Fruit fly (Drosophila melanogaster): ENCODE results near the gene PIG-Wa.

Gene PIG-Wa

DNA sequence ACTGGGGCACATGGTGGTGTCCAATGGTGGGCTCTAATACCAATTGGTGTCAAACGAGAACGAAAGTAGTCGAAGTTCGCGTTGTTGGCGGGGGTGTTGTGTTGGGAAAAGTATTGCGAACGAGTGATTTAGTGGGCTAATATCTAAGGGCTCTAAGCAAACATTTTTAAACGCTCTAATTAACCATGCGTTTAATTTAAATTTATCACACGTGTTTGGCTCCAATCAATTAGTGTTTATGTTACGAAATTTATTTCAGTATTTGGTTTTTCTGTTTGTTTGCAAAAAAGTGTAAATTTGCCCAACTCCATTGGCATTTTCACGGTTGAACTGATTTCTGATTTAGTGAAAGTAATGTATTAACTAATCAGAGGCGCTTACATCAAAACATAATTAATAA, 36.9 kb downstream of the PIG-Wa start, which contains the start of gene CG34447:
CG34447 (minus strand) TSS at position 101 of the 400 bp plus-strand sequence.
- no peak for TF ChIP-seq CG8478 (optimal IDR thresholded peaks at IDR 0.05)
- no peak for TF ChIP-seq CTCF (optimal IDR thresholded peaks at IDR 0.05)

DNA sequence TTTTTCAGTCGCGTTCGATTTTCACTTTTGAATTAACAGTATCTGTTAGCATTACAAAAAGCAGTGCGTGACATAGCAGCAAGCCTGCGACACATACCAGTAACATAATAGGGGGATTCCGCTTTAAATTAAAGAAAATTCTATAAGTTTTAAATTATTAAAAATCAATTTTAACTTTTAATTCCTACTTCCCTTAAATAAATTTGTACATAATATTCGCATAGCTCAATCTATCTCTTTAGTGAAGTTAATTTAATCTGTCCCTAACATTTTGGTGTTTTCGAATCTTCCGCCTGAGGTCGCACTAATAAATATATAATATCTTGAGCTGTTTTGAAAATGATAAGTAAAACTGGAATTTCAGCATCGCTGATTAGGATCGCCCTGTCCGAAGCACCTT, 37.5 kb downstream of the PIG-Wa start, which contains the start of gene CG9886:
CG9886 (plus strand) TSS at position 341 of the 400 bp plus-strand sequence.
- no peak for TF ChIP-seq CG8478 (optimal IDR thresholded peaks at IDR 0.05)
- TF ChIP-seq CTCF (optimal IDR thresholded peaks at IDR 0.05): no peak

DNA sequence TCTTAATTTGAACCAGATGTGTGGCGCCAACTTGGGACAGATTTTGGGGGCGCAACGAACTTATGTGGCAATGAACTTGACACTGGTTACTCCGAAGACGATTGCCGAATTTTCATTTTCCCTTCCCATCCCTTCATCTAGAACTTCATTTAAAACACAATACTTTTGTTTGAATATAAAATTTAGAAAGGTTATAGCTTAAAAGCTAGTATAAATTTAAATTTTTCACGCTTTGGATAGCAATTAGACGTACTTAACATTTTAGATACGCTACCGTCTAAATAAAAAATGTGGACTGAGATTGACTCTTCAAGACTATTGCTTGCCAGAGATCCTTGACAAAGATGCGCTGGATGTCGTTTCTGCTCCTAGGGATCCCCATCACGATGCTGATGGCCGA, 41.5 kb downstream of the PIG-Wa start, which contains the start of gene CG44139:
CG44139 (plus strand) TSS at position 301 of the 400 bp plus-strand sequence.
- TF ChIP-seq CG8478 (optimal IDR thresholded peaks at IDR 0.05) (no peak), CTCF (optimal IDR thresholded peaks at IDR 0.05) (no peak)

DNA sequence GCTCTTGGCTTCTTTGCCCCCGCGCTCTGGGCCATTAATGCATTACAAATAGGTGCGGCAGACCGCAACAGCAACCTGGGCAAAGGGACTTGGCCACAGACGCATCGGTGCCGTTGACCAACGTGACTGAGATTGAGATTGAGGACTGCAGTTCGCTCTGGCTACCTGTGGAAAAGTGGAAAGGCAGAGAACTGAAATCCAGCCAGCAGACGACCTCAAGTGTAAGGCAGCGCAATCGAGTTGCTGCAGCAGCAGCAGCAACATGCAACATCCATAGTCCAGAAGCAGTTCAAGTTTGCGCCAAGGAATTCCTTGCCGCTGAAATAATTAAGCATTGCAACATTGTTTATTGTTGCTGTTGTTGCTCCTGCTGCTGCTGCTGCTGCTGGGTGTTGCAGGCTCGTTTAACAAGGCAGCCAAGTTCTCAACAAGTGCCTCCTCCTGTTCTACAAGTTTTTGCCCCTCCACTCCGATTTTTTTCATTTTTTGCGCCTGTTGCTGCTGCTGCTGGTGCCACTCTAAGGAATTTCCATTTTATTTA, 42.7 kb downstream of the PIG-Wa start:
- TF ChIP-seq CTCF (optimal IDR thresholded peaks at IDR 0.05): no peak
- TF ChIP-seq CG8478 (optimal IDR thresholded peaks at IDR 0.05): no peak

DNA sequence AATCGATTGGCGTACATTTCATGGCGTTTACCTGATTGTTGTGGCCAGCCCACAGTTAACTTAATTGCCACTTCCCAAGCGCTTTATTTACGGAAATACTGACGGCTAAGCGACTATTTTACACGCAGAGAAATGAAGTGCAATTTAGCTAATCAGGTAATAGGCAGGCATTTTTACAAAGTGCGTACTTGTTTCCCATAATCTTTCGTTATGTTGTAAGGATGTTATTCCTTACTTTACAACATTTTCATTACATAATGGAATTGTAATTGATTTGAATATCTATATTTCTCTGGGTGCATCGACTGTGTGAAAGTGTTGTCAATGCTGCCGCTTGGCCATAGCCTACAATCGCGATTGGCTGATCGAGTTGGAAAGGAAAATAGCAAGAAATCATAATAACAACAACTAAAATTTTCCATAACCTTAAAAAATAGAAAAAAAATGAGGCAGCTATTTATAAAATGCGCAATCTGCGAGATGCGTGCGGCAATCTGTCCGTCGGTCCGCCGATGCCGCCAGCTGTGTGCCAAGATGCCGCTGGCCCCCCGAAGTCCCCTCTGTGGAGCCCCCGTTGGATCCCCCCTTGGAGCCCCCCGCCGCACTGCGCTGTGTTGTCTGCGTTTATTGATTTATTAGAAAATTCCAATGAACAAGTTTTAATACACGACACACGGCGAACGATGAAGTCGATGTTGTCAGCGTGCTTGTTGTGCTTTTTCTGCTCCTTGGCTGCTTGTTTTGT, 43.6 kb downstream of the PIG-Wa start:
- TF ChIP-seq CG8478 (optimal IDR thresholded peaks at IDR 0.05) (no peak), CTCF (optimal IDR thresholded peaks at IDR 0.05) (no peak)

DNA sequence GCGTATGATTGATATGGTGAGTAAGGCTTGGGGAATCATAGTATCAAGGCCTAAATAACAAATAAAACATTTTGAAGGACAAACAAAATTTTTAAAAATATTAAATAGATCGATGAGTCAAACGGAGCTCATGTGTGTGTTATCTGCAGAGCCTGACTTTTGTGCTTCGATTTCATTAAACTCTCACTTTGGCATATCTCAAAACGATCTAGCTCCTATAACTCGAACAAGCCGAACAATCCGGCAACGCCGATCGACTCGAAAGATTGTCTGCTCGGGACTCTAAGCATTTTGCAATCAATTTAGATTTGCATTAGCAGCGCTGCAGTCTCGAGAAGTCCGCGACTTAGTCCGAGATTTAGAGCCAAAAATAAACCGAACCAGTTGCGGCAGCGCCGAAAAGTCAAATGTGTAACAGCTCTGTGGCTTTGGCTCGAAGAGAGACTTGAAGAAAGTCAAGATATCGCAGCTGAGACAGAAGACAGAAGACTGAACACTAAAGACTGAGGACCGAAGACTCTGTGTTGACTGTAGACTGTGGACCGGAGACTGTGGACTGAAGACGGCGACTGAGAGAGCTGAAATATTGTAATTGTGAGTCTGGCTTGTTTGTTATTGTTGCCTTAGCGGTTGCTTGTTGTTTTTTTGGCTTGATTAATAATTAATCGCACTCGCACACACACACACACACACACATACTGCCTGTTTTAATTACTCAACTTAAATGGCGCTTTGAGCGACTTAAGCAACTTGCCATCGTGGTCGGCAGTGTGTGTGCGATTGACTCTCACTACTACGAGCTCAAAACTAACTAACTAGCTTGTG, 44.6 kb downstream of the PIG-Wa start:
- TF ChIP-seq CG8478 (optimal IDR thresholded peaks at IDR 0.05) (no peak), CTCF (optimal IDR thresholded peaks at IDR 0.05) (no peak)

DNA sequence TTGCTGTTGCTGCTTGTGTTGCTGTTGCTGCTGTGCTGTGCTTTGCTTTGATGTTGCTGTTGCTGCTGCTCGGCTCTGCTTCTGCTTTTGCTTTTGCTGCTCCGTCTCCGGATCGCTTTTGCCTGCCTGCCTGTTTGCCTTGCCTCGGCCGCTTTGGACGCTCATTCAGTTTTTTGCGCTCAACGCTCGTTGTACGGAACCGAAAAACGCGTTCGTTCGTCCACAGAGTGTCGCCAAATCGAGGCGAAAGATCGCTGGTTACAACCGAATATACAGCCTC, 45.1 kb downstream of the PIG-Wa start, which contains the start of gene dpp:
dpp (plus strand) TSS at position 164 of the 280 bp plus-strand sequence.
- TF ChIP-seq CG8478 (optimal IDR thresholded peaks at IDR 0.05) (no peak), CTCF (optimal IDR thresholded peaks at IDR 0.05) (no peak)

DNA sequence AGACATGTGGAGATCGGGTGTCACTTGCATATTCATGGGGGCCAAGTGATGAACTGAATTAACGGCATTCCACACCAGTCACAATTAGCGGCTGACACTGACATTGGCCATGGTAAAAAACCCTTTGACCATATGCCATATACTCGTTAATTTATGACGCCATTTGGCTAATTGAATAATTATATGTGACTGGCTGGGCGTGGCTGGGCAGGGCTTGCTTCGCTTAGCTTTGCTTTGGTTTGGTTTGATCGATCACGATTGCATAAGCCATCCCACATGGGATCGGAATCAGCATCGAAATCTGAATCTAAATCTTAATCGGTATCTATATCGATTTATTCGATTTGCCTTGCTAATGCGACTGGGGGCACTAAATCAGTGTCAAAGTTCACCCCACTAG, 46.6 kb downstream of the PIG-Wa start:
- TF ChIP-seq CTCF (optimal IDR thresholded peaks at IDR 0.05) (no peak), CG8478 (optimal IDR thresholded peaks at IDR 0.05) (no peak)

DNA sequence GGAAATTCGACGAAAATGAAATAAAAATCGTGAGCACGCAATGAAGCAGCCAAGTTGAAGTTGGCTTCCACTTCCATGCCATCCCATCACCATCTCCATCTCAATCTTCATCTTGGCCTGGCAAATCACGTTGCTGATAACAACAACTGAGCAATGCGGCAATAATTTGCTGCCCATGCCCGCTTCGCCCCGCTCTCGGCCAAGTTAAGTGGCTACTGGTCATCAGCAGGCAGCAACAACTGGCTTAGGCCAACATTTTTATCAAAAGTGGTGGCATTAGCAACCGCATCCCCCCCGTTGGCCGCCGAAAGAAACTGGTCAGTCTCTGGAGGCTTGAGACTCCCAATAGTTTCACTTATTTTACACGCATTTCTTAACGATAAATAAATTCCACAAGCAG, 47.2 kb downstream of the PIG-Wa start:
- no peak for TF ChIP-seq CTCF (optimal IDR thresholded peaks at IDR 0.05)
- no peak for TF ChIP-seq CG8478 (optimal IDR thresholded peaks at IDR 0.05)

DNA sequence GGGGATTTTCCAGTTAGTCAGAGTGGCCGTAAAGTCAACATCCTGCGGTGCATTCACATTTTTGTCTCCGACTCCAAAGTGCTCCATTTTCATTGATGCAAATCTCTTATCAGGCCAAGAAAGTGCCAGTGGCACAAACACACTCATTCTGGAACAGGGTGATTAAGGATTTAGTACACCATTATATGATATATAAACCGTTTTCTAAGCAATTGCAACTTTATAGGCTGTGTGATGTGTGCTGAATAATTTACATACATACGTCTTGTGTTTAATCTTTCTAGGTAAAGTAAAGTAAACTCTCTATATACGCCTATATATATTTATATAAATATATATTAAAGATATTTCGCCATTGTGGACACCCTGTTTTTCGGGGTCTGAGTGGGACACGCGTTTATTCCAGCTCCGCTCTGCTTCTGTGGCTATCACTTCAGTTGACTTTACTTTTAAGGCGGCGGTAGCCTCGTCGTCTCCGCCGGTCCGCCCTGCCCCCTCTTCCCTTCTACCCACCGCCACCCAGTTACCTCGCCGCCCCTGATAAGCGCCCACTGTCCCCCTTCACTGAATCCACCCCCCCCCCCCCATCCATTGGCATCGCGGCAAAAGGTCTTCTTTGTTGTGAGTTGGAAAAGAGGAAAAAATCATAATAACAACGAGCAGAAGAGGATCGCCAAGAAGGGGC, 49.9 kb downstream of the PIG-Wa start:
- TF ChIP-seq CG8478 (optimal IDR thresholded peaks at IDR 0.05) (no peak), CTCF (optimal IDR thresholded peaks at IDR 0.05) (no peak)

DNA sequence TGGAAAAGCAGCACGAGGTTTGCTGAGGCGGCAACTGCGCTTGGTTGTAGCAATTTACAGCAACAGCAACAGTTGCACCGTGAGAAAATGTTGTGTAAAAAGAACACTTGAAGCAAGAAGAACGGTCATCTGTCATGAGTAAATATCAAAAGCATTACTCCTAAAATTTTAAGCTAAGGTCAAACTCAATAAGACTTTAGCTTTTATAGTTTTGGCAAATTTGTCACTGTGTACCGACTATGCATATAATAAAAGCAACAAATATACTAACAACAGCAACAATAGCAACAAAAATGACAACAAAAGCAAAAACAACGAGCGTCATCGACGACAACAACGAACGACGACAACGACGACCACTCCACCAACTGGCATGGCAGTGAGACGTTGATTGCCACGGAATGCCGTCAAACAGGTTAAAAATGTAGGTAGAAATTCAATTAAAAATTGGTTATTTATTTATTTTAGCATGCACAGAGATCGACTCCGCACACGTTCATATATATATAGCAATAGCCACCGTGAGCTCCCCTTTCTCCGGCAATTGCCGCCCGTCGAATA, 50.6 kb downstream of the PIG-Wa start:
- TF ChIP-seq CTCF (optimal IDR thresholded peaks at IDR 0.05): no peak
- no peak for TF ChIP-seq CG8478 (optimal IDR thresholded peaks at IDR 0.05)

DNA sequence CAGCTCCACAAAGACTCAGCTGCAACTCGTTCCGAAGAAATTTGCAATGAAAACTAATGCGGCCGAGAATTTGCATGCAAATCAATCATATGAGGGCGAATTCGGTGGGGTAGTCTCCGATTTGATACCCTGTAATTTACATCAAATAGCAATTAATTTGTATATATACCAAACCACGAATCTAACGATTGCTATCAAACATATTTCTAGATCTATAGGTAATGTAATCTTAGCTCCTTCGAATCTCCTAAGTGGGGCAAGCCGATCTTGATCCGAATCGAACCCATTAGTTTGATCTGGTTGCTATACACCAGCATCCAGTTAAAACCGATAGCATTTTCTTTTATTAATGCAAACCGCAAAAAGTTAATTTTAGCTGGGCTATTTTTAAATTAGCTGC, 51.2 kb downstream of the PIG-Wa start:
- TF ChIP-seq CG8478 (optimal IDR thresholded peaks at IDR 0.05) (no peak), CTCF (optimal IDR thresholded peaks at IDR 0.05) (no peak)

All from S2 (cell line).